Fruit fly (Drosophila melanogaster) whole organism, larva: ENCODE data around the gene klg.

Experiments
- noc ChIP-seq: fragments of 200-800 bp; sonication (Bioruptor generic); optimal IDR thresholded peaks from 3 replicates; lab custom pipeline; 2019; ENCODE audit warnings: missing biosample characterization, mild to moderate bottlenecking, missing genetic modification characterization, moderate library complexity

The klg gene

dm6 chr3R:22899041-22899440, at the start of gene klg:
Gene klg (plus strand): TSS chr3R:22899284.
- no peak for TF ChIP-seq noc

DNA sequence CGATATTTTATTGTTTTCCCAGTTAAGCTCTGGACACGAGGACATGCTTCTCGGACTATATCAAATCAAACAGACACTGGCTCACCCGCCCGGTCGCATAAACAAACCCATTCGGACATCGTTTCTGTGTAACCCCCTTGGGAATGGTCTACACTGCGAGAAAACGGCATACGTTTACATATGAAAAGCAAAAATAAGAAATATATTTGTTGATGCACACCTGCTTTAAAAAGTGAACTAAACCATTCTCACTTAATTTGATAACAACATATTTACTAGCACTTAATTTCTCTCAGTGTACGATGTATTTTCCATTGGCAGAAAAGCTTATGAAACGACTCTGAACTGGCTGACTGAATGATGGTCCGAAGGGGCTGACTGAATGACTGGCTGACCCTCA, 37.1 kb upstream of the klg start:
- no peak for TF ChIP-seq noc

DNA sequence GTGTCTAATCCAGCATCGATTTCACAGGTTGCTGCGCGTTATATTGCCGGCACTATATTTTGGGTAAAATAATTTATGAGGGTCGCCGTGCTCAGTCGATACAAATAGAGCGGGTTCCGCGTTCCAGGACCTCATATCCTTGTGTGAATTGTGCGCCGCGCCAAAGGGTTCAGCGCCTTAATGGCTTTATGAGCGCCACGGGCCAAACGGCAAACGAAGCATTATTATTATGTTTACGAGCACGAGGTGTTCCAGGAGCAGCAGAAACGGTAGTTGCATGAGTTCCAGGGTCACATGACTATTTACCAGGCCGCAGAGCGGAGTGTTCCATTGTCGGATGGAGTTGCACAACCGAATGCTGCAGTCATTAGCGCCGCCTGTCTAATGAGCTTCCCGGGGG, 21.5 kb upstream of the klg start:
- TF ChIP-seq noc: no peak

dm6 chr3R:22878416-22878815, 20.7 kb upstream of the klg start:
- TF ChIP-seq noc: no peak

- no peak for TF ChIP-seq noc
Measured at dm6 chr3R:22886832-22887231, 12.3 kb upstream of the klg start.

dm6 chr3R:22889302-22889701, 9.8 kb upstream of the klg start:
- TF ChIP-seq noc: no peak

DNA sequence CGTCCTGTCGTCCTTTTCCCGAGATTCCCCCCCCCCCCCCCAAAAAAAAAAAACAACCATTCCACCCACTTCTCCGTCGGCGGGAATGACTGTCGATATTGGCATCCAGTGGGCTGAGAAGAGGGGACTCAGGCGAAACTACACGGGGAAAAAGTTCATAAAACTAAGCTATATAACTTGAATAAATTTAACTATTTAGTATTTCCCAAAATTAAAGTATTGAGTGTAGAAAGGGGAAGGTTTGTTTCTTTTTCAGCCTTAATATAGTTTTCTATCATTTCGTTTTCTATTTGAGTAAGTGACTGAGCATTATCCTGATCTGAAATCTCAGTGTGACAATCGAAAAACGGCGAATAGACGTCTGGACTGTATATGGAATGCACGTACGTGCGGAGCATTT, 7.4 kb upstream of the klg start:
- no peak for TF ChIP-seq noc

- TF ChIP-seq noc: no peak
Measured at dm6 chr3R:22895335-22895734, 3.7 kb upstream of the klg start.

dm6 chr3R:22898307-22898706, 777 bp upstream of the klg start:
- TF ChIP-seq noc: no peak

- TF ChIP-seq noc: no peak
Measured at dm6 chr3R:22911049-22911448, 12.0 kb downstream of the klg start.

- no peak for TF ChIP-seq noc
Measured at dm6 chr3R:22923052-22923451, 24.0 kb downstream of the klg start, which contains the start of gene CG6660. Gene CG6660 (plus strand): TSS chr3R:22923352.

dm6 chr3R:22965220-22965619, 66.1 kb downstream of the klg start:
- TF ChIP-seq noc: no peak

DNA sequence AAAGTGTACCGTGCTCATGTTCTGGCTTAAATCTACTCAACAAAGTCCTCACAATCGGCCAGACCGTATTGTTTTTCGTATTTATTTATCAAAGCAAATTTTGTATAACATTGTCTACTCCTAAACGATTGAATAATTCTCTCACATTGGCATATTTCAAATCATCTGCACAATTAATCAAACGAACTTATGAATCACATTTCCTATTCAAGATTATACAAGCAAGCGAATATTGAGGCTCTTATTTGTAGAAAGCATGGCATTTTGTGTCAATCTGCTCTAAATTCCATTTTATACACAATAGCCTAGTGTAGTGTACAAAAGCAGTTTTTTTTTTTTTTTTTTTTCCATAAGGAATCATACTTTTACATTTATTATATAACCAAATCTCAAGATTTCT, 66.9 kb downstream of the klg start, which contains the start of gene Tpl94D:
Tpl94D (plus strand) TSS at position 301 of the 400 bp plus-strand sequence.
- no peak for TF ChIP-seq noc

dm6 chr3R:22976997-22977396, 77.9 kb downstream of the klg start, which contains the start of gene Gbp3:
Gene Gbp3 (plus strand): TSS chr3R:22977270.
- no peak for TF ChIP-seq noc

- no peak for TF ChIP-seq noc
Measured at dm6 chr3R:22986981-22987380, 87.9 kb downstream of the klg start, which contains the start of gene Or94a. Gene Or94a (plus strand): TSS chr3R:22987281.

- TF ChIP-seq noc: no peak
Measured at dm6 chr3R:22988995-22989394, 89.9 kb downstream of the klg start, which contains the start of gene Or94b. Gene Or94b (plus strand): TSS chr3R:22989295.

DNA sequence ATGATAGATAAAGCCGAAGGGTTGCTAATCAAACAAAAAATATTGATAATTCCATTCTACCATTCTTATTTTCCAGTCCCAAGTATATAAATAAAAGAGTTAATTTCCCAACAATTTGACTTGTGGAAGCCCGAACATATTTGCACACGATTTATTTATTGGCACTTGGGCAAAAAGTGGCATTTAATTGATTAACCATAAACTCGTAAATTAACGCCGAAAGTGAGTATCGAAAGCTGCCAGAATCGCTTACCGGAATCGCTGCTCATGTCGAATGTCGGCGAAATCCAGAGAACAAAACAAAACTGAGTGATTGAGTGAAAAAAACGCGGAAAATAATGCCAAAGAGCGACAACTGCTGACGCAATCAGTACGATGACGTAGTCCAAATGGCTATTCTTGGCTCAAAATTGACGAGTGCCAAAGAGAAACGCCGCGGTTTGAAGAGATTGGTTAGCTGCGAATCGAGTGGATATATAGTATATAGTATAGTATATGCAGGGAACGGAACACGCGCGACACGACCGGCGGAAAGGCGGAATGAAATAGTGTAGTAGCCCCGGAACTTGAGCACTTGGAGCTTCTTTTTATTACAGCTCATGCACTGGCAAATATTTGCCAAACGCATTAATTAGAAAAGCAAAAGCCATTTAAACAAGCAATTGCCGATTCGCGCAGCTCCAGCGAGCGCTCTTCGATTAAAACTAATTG, 99.0 kb downstream of the klg start, which contains the start of gene Nha2:
Nha2 (minus strand) TSS at position 617 of the 711 bp plus-strand sequence.
- peak; percentile 69 for TF ChIP-seq noc

- TF ChIP-seq noc: no peak
Measured at dm6 chr3R:22998623-22999179, 99.6 kb downstream of the klg start.
